Fruit fly (Drosophila melanogaster) whole organism, wandering third instar larva: ENCODE results near the gene CG31245.

Experiments used
- CG32264 ChIP-seq: fragments of 200-800 bp; sonication (Bioruptor generic); optimal IDR thresholded peaks from 2 replicates; lab custom pipeline; 2016; ENCODE audit warnings: missing biosample characterization, missing genetic modification characterization
- CG9705 ChIP-seq: fragments of 200-800 bp; sonication (Bioruptor generic); optimal IDR thresholded peaks from 2 replicates; lab custom pipeline; 2018; ENCODE audit warnings: missing biosample characterization, mild to moderate bottlenecking, missing genetic modification characterization
- CrebA ChIP-seq: fragments of 200-800 bp; sonication (Bioruptor generic); optimal IDR thresholded peaks from 2 replicates; lab custom pipeline; 2016; ENCODE audit warnings: missing biosample characterization, mild to moderate bottlenecking, missing genetic modification characterization, borderline replicate concordance
- Dfd ChIP-seq: fragments of >200 bp; optimal IDR thresholded peaks from 2 replicates; lab custom pipeline; 2017; ENCODE audit warnings: missing biosample characterization, missing genetic modification characterization
- Dif ChIP-seq: fragments of 200-275, 200-300 bp; sonication (Bioruptor generic); optimal IDR thresholded peaks from 2 replicates; lab custom pipeline; 2018; ENCODE audit warnings: missing biosample characterization, missing genetic modification characterization; ENCODE audit not compliant: partially characterized antibody
- GATAd ChIP-seq: sonication (Bioruptor generic); optimal IDR thresholded peaks from 2 replicates; lab custom pipeline; 2016; ENCODE audit warnings: missing biosample characterization, missing genetic modification characterization
- HLH106 ChIP-seq: fragments of 200-800 bp; optimal IDR thresholded peaks from 3 replicates; lab custom pipeline; 2019; ENCODE audit warnings: missing biosample characterization, mild to moderate bottlenecking, missing genetic modification characterization, moderate library complexity
- Hnf4 ChIP-seq: fragments of 200-800 bp; sonication (Bioruptor generic); optimal IDR thresholded peaks from 2 replicates; lab custom pipeline; 2016; ENCODE audit warnings: missing biosample characterization, mild to moderate bottlenecking, missing genetic modification characterization
- Hr78 ChIP-seq: fragments of >200 bp; optimal IDR thresholded peaks from 2 replicates; lab custom pipeline; 2017; ENCODE audit warnings: missing biosample characterization, missing genetic modification characterization
- Hr83 ChIP-seq: fragments of 200-300 bp; sonication (Bioruptor generic); optimal IDR thresholded peaks from 2 replicates; lab custom pipeline; 2016; ENCODE audit warnings: missing biosample characterization, mild to moderate bottlenecking, missing genetic modification characterization, moderate library complexity; ENCODE audit not compliant: poor library complexity, severe bottlenecking
- Mio ChIP-seq: sonication (Bioruptor generic); optimal IDR thresholded peaks from 2 replicates; lab custom pipeline; 2016; ENCODE audit warnings: missing biosample characterization, missing genetic modification characterization
- N ChIP-seq: fragments of >200 bp; optimal IDR thresholded peaks from 2 replicates; lab custom pipeline; 2018; ENCODE audit warnings: missing biosample characterization, missing external identifiers, missing genetic modification characterization
- OdsH ChIP-seq: fragments of 200-800 bp; sonication (Bioruptor generic); optimal IDR thresholded peaks from 2 replicates; lab custom pipeline; 2016; ENCODE audit warnings: missing biosample characterization, mild to moderate bottlenecking, missing genetic modification characterization
- Rel ChIP-seq, 2 experiments: fragments of 200-800 bp; sonication (Bioruptor generic) in 1 of 2; optimal IDR thresholded peaks; 2 replicates in 1 of 2; 3 replicates in 1 of 2; lab custom pipeline; 2016 to 2019; ENCODE audit warnings: mild to moderate bottlenecking in 2 of 2, missing biosample characterization in 2 of 2, missing genetic modification characterization in 2 of 2, moderate library complexity in 1 of 2
- Sp1 ChIP-seq: fragments of 200-800 bp; sonication (Bioruptor generic); optimal IDR thresholded peaks from 3 replicates; lab custom pipeline; 2019; ENCODE audit warnings: missing biosample characterization, mild to moderate bottlenecking, missing genetic modification characterization, moderate library complexity
- Vsx2 ChIP-seq: fragments of 200-300, 225-300 bp; sonication (Bioruptor generic); optimal IDR thresholded peaks from 2 replicates; lab custom pipeline; 2018; ENCODE audit warnings: missing biosample characterization, missing genetic modification characterization; ENCODE audit not compliant: partially characterized antibody
- br ChIP-seq: fragments of 200-800 bp; sonication (Bioruptor generic); optimal IDR thresholded peaks from 2 replicates; lab custom pipeline; 2016; ENCODE audit warnings: missing biosample characterization, missing genetic modification characterization
- brk ChIP-seq: fragments of 200-800 bp; sonication (Bioruptor generic); optimal IDR thresholded peaks from 2 replicates; lab custom pipeline; 2016; ENCODE audit warnings: missing biosample characterization, mild to moderate bottlenecking, missing genetic modification characterization
- dl ChIP-seq, 2 experiments: fragments of 175-275, 200-275 bp in 1 of 2; fragments of 200-275 bp in 1 of 2; sonication (Bioruptor generic); optimal IDR thresholded peaks; lab custom pipeline; 2018; ENCODE audit warnings: mild to moderate bottlenecking in 2 of 2, missing biosample characterization in 2 of 2, missing genetic modification characterization in 2 of 2, moderate library complexity in 2 of 2; ENCODE audit not compliant: partially characterized antibody in 2 of 2, insufficient read depth in 1 of 2
- dmrt93B ChIP-seq: fragments of 200-800 bp; sonication (Bioruptor generic); optimal IDR thresholded peaks from 2 replicates; lab custom pipeline; 2018; ENCODE audit warnings: missing biosample characterization, mild to moderate bottlenecking, missing genetic modification characterization
- foxo ChIP-seq, 2 experiments: fragments of 200-800 bp; sonication (Bioruptor generic); optimal IDR thresholded peaks; 2 replicates in 1 of 2; 3 replicates in 1 of 2; lab custom pipeline; 2016 to 2017; ENCODE audit warnings: missing biosample characterization in 2 of 2, missing genetic modification characterization in 2 of 2
- fru ChIP-seq: fragments of 200-800 bp; sonication (Bioruptor generic); optimal IDR thresholded peaks from 3 replicates; lab custom pipeline; 2016; ENCODE audit warnings: missing biosample characterization, mild to moderate bottlenecking, missing genetic modification characterization
- h ChIP-seq: fragments of 200-800 bp; sonication (Bioruptor generic); optimal IDR thresholded peaks from 3 replicates; lab custom pipeline; 2016; ENCODE audit warnings: missing biosample characterization, mild to moderate bottlenecking, missing genetic modification characterization
- jim ChIP-seq: fragments of 175-275, 200-325 bp; sonication (Bioruptor generic); optimal IDR thresholded peaks from 2 replicates; lab custom pipeline; 2016; ENCODE audit warnings: missing biosample characterization, mild to moderate bottlenecking, missing genetic modification characterization
- lola ChIP-seq: fragments of >200 bp; optimal IDR thresholded peaks from 2 replicates; lab custom pipeline; 2017; ENCODE audit warnings: missing biosample characterization, missing genetic modification characterization
- pan ChIP-seq: fragments of >200 bp; optimal IDR thresholded peaks from 2 replicates; lab custom pipeline; 2017
- rgr ChIP-seq: fragments of 200-800 bp; sonication (Bioruptor generic); optimal IDR thresholded peaks from 3 replicates; lab custom pipeline; 2016; ENCODE audit warnings: missing biosample characterization, mild to moderate bottlenecking, missing genetic modification characterization
- sv ChIP-seq: fragments of 200-800 bp; sonication (Bioruptor generic); optimal IDR thresholded peaks from 3 replicates; lab custom pipeline; 2016; ENCODE audit warnings: missing biosample characterization, missing genetic modification characterization
- tai ChIP-seq: sonication (Bioruptor generic); optimal IDR thresholded peaks from 2 replicates; lab custom pipeline; 2016; ENCODE audit warnings: missing biosample characterization, missing genetic modification characterization
- usp ChIP-seq: fragments of >200 bp; optimal IDR thresholded peaks from 2 replicates; lab custom pipeline; 2017; ENCODE audit warnings: missing biosample characterization, missing genetic modification characterization

The CG31245 gene

dm6 chr3R:19377125-19377524 is at the start of gene CG31245:
Gene CG31245 (minus strand): TSS chr3R:19377225.
- TF ChIP-seq Dfd (GFP tag; lab: Kevin White, UChicago) (no peak), sv (GFP tag; lab: Kevin White, UChicago) (no peak), CrebA (GFP tag; lab: Kevin White, UChicago) (no peak)

dm6 chr3R:19425099-19425498 is 48.1 kb upstream of the CG31245 start, which contains the start of gene CG3517:
Gene CG3517 (minus strand): TSS chr3R:19425199.
- TF ChIP-seq N: no peak
- TF ChIP-seq sv (GFP tag; lab: Kevin White, UChicago): no peak
- no peak for TF ChIP-seq GATAd (GFP tag; lab: Kevin White, UChicago)
- TF ChIP-seq brk (GFP tag; lab: Kevin White, UChicago): no peak

dm6 chr3R:19412434-19412833 is 35.4 kb upstream of the CG31245 start, which contains the start of gene CG31221:
Gene CG31221 (plus strand): TSS chr3R:19412689.
- TF ChIP-seq HLH106 (tag; lab: Kevin White, UChicago): no peak
- TF ChIP-seq foxo (GFP tag; optimal IDR thresholded peaks at IDR 0.05; lab: Kevin White, UChicago): no peak
- no peak for TF ChIP-seq sv (GFP tag; lab: Kevin White, UChicago)
- no peak for TF ChIP-seq Vsx2 (GFP tag; lab: Kevin White, UChicago)
- no peak for TF ChIP-seq Hr83
- no peak for TF ChIP-seq GATAd (GFP tag; lab: Kevin White, UChicago)
- no peak for TF ChIP-seq CG9705 (GFP tag; lab: Kevin White, UChicago)
- TF ChIP-seq Hnf4 (GFP tag; lab: Kevin White, UChicago): no peak
- TF ChIP-seq jim (GFP tag; lab: Kevin White, UChicago): no peak
- no peak for TF ChIP-seq Mio (GFP tag; lab: Kevin White, UChicago)
- no peak for TF ChIP-seq usp (GFP tag; lab: Kevin White, UChicago)
- TF ChIP-seq Sp1 (GFP tag; lab: Kevin White, UChicago): no peak
- TF ChIP-seq, all 38 proteins: peak for 0

- no peak for TF ChIP-seq GATAd (GFP tag; lab: Kevin White, UChicago)
- no peak for TF ChIP-seq pan
- no peak for TF ChIP-seq OdsH (GFP tag; lab: Kevin White, UChicago)
- no peak for TF ChIP-seq br (GFP tag; lab: Kevin White, UChicago)
- TF ChIP-seq dl (GFP tag; optimal IDR thresholded peaks at IDR 0.05; lab: Kevin White, UChicago; ENCODE audit: insufficient read depth in 1 of 2, partially characterized antibody in 2 of 2): no peak
- no peak for TF ChIP-seq brk (GFP tag; lab: Kevin White, UChicago)
- TF ChIP-seq usp (GFP tag; lab: Kevin White, UChicago): no peak
- TF ChIP-seq fru: no peak
- no peak for TF ChIP-seq rgr
- no peak for TF ChIP-seq Rel (GFP tag; optimal IDR thresholded peaks at IDR 0.05; lab: Kevin White, UChicago)
- TF ChIP-seq Rel (tag; optimal IDR thresholded peaks at IDR 0.05; lab: Kevin White, UChicago): no peak
- TF ChIP-seq Mio (GFP tag; lab: Kevin White, UChicago): no peak
- TF ChIP-seq Hnf4 (GFP tag; lab: Kevin White, UChicago): no peak
- no peak for TF ChIP-seq CG32264
These were observed 34.3 kb upstream of the CG31245 start for dm6 chr3R:19411371-19411770.

- TF ChIP-seq usp (GFP tag; lab: Kevin White, UChicago) (no peak), Hr83 (no peak), jim (GFP tag; lab: Kevin White, UChicago) (no peak), GATAd (GFP tag; lab: Kevin White, UChicago) (no peak), lola (GFP tag; lab: Kevin White, UChicago) (no peak), fru (no peak), Hr78 (GFP tag; lab: Kevin White, UChicago) (no peak), pan (no peak), Sp1 (GFP tag; lab: Kevin White, UChicago) (no peak), Mio (GFP tag; lab: Kevin White, UChicago) (no peak), HLH106 (tag; lab: Kevin White, UChicago) (no peak), Rel (GFP tag; optimal IDR thresholded peaks at IDR 0.05; lab: Kevin White, UChicago) (no peak), Rel (tag; optimal IDR thresholded peaks at IDR 0.05; lab: Kevin White, UChicago) (no peak), sv (GFP tag; lab: Kevin White, UChicago) (no peak), tai (GFP tag; lab: Kevin White, UChicago) (no peak), OdsH (GFP tag; lab: Kevin White, UChicago) (no peak)
These were observed 31.5 kb upstream of the CG31245 start, which contains the start of gene CG11626 for dm6 chr3R:19408573-19408972. Gene CG11626 (plus strand): TSS chr3R:19408873.

dm6 chr3R:19406852-19407251 is 29.8 kb upstream of the CG31245 start:
- TF ChIP-seq rgr (no peak), Dfd (GFP tag; lab: Kevin White, UChicago) (no peak), br (GFP tag; lab: Kevin White, UChicago) (no peak), h (GFP tag; lab: Kevin White, UChicago) (no peak), Sp1 (GFP tag; lab: Kevin White, UChicago) (no peak), lola (GFP tag; lab: Kevin White, UChicago) (no peak), CG32264 (no peak), Vsx2 (GFP tag; lab: Kevin White, UChicago) (no peak), Dif (GFP tag; lab: Kevin White, UChicago) (no peak), CG9705 (GFP tag; lab: Kevin White, UChicago) (no peak), dmrt93B (GFP tag; lab: Kevin White, UChicago) (no peak), Hnf4 (GFP tag; lab: Kevin White, UChicago) (no peak)
